Worm (Caenorhabditis elegans): Measurements from ENCODE around the gene T05B4.12.

The T05B4.12 gene

DNA sequence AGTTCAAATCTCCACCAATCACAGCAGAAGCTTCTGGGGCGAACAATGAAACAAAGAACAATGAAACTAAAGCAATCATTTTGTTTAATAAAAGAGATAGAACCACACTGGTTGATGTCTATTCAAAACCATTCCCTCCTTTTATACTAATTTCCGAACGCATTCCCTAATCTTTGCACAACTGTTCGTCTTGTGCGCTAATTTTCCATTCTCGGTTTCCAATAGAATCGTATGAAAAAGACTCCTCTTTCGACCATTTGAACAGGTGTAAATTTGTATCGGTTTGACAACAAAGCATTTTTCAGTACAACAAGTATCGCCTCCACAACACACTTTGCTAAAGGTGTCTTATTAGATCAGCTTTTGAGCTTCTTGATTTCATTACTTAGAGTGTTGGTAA lies 9.8 kb downstream of the T05B4.12 start, which contains the start of gene T05B4.8:
Gene T05B4.8, minus strand, starts transcription at position 101 of the 400 bp plus-strand sequence.
- TF ChIP-seq ref-1 (GFP tag; conservative IDR thresholded peaks at IDR 0.05), result no peak
- no peak for TF ChIP-seq med-1 (GFP tag; optimal IDR thresholded peaks at IDR 0.05; ENCODE audit: insufficient read depth)

DNA sequence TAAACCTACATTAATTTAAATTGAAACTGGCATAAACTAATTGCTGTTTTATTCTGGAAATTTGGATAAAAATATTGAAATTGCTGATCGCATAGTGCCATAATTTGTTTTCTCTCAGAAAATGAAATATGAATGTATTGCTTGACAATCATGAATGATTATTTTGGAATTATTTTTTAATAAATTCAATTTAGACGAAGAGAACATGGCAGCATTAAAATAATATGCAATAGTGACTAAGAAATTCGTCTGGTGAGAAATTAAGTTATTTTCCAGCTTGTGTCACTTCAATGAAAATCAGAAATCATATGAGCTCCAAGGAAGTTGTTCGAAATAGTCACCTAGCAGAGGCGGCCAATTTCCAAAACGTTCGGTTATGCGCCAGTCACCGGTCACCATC lies 11.2 kb downstream of the T05B4.12 start, which contains the start of gene srw-133:
Gene srw-133, minus strand, starts transcription at position 101 of the 400 bp plus-strand sequence.
- TF ChIP-seq flt-1 (GFP tag; IDR thresholded peaks at IDR 0.05), result no peak
- TF ChIP-seq tab-1 (GFP tag; IDR thresholded peaks at IDR 0.05), result no peak
- TF ChIP-seq ztf-29 (GFP tag; IDR thresholded peaks at IDR 0.05), result no peak
- no peak for TF ChIP-seq cog-1 (tag; optimal IDR thresholded peaks at IDR 0.05)
- TF ChIP-seq klf-2 (GFP tag; conservative IDR thresholded peaks at IDR 0.05), result no peak
- TF ChIP-seq ztf-23 (GFP tag; IDR thresholded peaks at IDR 0.05), result no peak
- TF ChIP-seq ref-1 (GFP tag; conservative IDR thresholded peaks at IDR 0.05), result no peak
- no peak for TF ChIP-seq T22C8.4 (GFP tag; IDR thresholded peaks at IDR 0.05)
- no peak for TF ChIP-seq med-1 (GFP tag; optimal IDR thresholded peaks at IDR 0.05; ENCODE audit: insufficient read depth)

DNA sequence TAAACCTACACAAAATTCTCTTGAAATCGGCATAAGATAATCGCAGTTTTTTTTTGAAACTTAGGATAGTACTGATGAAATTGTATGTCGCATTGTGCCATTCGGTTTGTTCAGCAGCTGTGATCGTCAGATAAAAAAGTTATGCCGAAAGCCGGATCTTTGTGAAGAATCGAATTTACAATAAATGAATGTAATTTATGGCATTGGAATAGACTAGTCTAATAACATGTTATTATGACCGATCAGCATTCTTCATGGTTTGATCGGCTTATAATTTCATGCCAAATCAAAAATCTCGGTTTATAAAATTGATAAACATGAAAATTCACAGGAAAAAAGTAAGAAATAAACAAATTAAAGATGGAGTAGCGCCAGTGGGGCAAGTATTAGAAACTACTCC lies 13.3 kb downstream of the T05B4.12 start, which contains the start of gene srw-134:
Gene srw-134, minus strand, starts transcription at position 101 of the 400 bp plus-strand sequence.
- TF ChIP-seq cog-1 (tag; optimal IDR thresholded peaks at IDR 0.05) (no peak), ref-1 (GFP tag; conservative IDR thresholded peaks at IDR 0.05) (no peak), flt-1 (GFP tag; IDR thresholded peaks at IDR 0.05) (no peak), tab-1 (GFP tag; IDR thresholded peaks at IDR 0.05) (no peak), T22C8.4 (GFP tag; IDR thresholded peaks at IDR 0.05) (no peak), klf-2 (GFP tag; conservative IDR thresholded peaks at IDR 0.05) (no peak), med-1 (GFP tag; optimal IDR thresholded peaks at IDR 0.05; ENCODE audit: insufficient read depth) (no peak), ztf-29 (GFP tag; IDR thresholded peaks at IDR 0.05) (no peak), ztf-23 (GFP tag; IDR thresholded peaks at IDR 0.05) (no peak)

DNA sequence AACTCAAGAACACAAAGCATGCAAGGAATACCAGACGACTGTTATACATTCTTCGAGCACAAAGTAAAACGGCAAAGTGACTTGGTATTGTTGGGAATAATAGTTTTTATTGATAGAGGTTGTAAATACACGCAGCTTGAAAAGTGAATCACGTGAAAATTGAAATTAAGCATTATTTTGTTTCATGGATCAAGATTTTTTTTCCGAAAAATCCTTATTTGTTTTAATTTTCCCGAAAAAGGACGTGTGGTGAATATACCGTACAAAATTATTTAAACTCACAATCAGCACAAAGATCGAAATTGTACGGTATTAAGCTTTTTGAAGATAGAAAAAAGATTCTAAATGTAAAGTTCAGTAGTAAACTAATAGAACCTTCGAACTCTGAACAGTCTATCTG lies 16.0 kb downstream of the T05B4.12 start, which contains the start of gene clc-18:
Gene clc-18, minus strand, starts transcription at position 101 of the 400 bp plus-strand sequence.
- no peak for TF ChIP-seq ztf-23 (GFP tag; IDR thresholded peaks at IDR 0.05)
- no peak for TF ChIP-seq tab-1 (GFP tag; IDR thresholded peaks at IDR 0.05)
- no peak for TF ChIP-seq ref-1 (GFP tag; conservative IDR thresholded peaks at IDR 0.05)
- no peak for TF ChIP-seq med-1 (GFP tag; optimal IDR thresholded peaks at IDR 0.05; ENCODE audit: insufficient read depth)
- TF ChIP-seq cog-1 (tag; optimal IDR thresholded peaks at IDR 0.05), result no peak
- TF ChIP-seq T22C8.4 (GFP tag; IDR thresholded peaks at IDR 0.05), result no peak
- no peak for TF ChIP-seq ztf-29 (GFP tag; IDR thresholded peaks at IDR 0.05)
- TF ChIP-seq klf-2 (GFP tag; conservative IDR thresholded peaks at IDR 0.05), result no peak
- no peak for TF ChIP-seq flt-1 (GFP tag; IDR thresholded peaks at IDR 0.05)

DNA sequence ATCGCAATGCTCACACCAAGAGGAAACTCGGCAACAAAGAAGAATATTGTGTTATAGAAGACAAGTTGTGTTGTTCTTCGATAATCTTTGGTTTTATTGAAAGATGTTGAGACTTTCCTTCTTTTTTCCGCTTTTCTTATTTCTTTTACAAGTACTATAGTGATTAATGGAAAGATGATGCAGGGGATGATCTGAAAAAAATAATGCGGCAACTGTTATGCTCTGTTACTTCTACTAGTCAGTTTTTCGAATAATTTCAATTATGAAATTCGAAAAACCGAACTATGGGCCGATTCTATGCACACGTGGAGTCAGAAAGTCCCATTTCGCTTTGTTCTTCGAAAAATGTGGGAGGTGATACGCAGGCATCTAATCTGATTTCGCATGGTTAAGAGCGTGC lies 19.1 kb downstream of the T05B4.12 start:
- TF ChIP-seq ztf-29 (GFP tag; IDR thresholded peaks at IDR 0.05), result no peak
- TF ChIP-seq ztf-23 (GFP tag; IDR thresholded peaks at IDR 0.05), result no peak
- TF ChIP-seq flt-1 (GFP tag; IDR thresholded peaks at IDR 0.05), result no peak
- no peak for TF ChIP-seq cog-1 (tag; optimal IDR thresholded peaks at IDR 0.05)
- no peak for TF ChIP-seq klf-2 (GFP tag; conservative IDR thresholded peaks at IDR 0.05)
- TF ChIP-seq med-1 (GFP tag; optimal IDR thresholded peaks at IDR 0.05; ENCODE audit: insufficient read depth), result no peak
- TF ChIP-seq ref-1 (GFP tag; conservative IDR thresholded peaks at IDR 0.05), result no peak
- TF ChIP-seq tab-1 (GFP tag; IDR thresholded peaks at IDR 0.05), result no peak
- TF ChIP-seq T22C8.4 (GFP tag; IDR thresholded peaks at IDR 0.05), result no peak

DNA sequence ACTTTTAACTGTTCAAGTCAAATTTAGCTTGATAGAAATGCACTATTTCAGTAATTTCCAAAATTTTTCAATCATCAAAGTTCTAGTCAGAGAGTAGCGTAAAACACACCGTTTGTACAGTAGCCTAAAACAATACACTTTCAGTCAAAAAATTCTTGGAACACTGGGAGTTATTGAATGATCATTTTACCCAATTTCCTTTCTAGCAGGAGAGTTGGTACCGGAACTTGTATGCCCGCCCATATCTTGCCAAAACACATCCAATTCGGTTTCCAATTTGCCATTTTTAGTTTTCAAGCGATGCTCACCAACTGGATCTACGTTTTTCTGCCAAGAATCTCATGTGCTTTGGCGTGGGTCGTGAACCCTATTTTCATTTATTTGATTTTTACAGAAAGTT lies 21.5 kb downstream of the T05B4.12 start, which contains the start of gene srj-39:
Gene srj-39, plus strand, starts transcription at position 301 of the 400 bp plus-strand sequence.
- no peak for TF ChIP-seq med-1 (GFP tag; optimal IDR thresholded peaks at IDR 0.05; ENCODE audit: insufficient read depth)
- TF ChIP-seq ztf-23 (GFP tag; IDR thresholded peaks at IDR 0.05), result no peak
- no peak for TF ChIP-seq klf-2 (GFP tag; conservative IDR thresholded peaks at IDR 0.05)
- TF ChIP-seq cog-1 (tag; optimal IDR thresholded peaks at IDR 0.05), result no peak
- no peak for TF ChIP-seq tab-1 (GFP tag; IDR thresholded peaks at IDR 0.05)
- TF ChIP-seq ztf-29 (GFP tag; IDR thresholded peaks at IDR 0.05), result no peak

DNA sequence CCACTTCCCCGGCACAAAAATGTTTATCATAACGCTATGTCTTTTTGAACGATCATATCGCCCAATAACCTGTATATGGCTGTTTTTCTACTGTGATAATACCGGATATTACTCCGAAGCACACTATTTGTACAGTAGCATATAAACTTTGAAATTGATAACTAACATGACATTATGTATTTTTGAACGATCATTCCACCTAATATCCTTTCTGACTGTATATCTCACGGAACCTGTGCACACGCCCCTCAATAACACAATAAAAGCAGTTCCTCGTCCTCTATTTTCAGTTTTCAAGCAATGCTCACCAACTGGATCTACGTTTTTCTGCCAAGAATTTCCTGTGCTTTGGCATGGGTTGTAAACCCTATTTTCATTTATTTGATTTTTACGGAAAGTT lies 24.3 kb downstream of the T05B4.12 start, which contains the start of gene srj-40:
Gene srj-40, plus strand, starts transcription at position 301 of the 400 bp plus-strand sequence.
- no peak for TF ChIP-seq ztf-29 (GFP tag; IDR thresholded peaks at IDR 0.05)
- no peak for TF ChIP-seq klf-2 (GFP tag; conservative IDR thresholded peaks at IDR 0.05)

DNA sequence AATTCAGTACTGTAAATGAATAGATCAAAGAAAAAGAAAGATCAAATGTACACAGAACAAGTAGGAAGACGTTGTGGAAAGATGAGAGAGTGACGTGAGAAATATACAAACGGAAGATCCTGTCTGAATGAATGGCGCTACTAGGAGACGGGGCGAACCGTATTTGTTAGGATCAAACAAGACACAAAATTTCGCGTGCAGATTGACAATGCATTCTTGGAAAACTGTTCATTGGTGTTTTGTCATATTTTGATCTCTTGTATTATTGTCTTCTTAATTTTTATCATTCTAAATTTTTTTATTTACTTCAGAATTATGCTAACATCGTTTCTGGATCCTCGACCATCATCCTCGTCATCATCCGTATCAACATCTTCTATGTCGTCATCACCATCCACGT lies 31.1 kb downstream of the T05B4.12 start, which contains the start of gene nhr-181:
Gene nhr-181, plus strand, starts transcription at position 301 of the 400 bp plus-strand sequence.
- TF ChIP-seq ztf-23 (GFP tag; IDR thresholded peaks at IDR 0.05), result no peak
- TF ChIP-seq ztf-29 (GFP tag; IDR thresholded peaks at IDR 0.05), result no peak
- no peak for TF ChIP-seq T22C8.4 (GFP tag; IDR thresholded peaks at IDR 0.05)
- TF ChIP-seq cog-1 (tag; optimal IDR thresholded peaks at IDR 0.05), result no peak
- TF ChIP-seq tab-1 (GFP tag; IDR thresholded peaks at IDR 0.05), result no peak
- no peak for TF ChIP-seq med-1 (GFP tag; optimal IDR thresholded peaks at IDR 0.05; ENCODE audit: insufficient read depth)
- TF ChIP-seq ref-1 (GFP tag; conservative IDR thresholded peaks at IDR 0.05), result no peak
- no peak for TF ChIP-seq klf-2 (GFP tag; conservative IDR thresholded peaks at IDR 0.05)
- TF ChIP-seq flt-1 (GFP tag; IDR thresholded peaks at IDR 0.05), result no peak

DNA sequence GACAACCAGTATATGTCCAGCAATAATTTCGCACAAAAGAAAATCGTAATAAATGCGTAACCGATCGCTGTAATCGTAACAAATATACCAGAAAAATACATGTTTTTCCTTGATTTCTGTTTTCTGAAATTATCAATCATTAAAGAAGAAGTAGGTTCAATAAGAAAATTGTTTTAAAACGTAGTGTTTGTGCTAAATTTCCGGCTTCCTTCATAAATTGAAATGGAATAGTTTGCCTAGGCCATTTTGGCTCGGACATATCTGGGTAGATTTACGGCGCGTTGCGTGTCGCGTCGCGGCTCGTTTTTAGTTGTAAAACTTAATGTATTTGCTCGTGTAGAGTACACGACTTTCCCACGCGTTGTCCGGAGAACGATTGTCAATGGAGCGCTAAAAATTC lies 42.9 kb downstream of the T05B4.12 start, which contains the start of gene F38H12.5:
Gene F38H12.5, minus strand, starts transcription at position 101 of the 400 bp plus-strand sequence.
- TF ChIP-seq med-1 (GFP tag; optimal IDR thresholded peaks at IDR 0.05; ENCODE audit: insufficient read depth) (no peak), cog-1 (tag; optimal IDR thresholded peaks at IDR 0.05) (no peak), tab-1 (GFP tag; IDR thresholded peaks at IDR 0.05) (no peak), flt-1 (GFP tag; IDR thresholded peaks at IDR 0.05) (no peak)

DNA sequence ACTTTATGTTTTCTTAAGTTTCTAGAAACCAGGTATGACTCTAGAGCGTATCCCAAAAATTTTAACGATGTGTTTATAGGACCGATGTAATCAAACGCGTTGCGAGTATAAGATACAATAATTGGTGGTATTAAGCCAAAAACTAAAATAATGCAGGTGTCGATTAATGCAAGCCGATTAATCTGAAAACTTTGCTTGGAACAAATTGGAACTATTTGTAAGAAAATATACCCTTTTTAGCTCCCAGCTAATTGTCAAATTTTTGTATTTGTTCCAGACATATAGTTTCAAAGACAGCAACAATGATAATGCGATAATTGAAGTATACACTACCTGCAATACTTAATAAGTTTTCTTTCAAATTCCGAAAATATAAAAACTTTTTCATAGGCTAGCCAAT lies 44.6 kb downstream of the T05B4.12 start, which contains the start of gene srh-211:
Gene srh-211, minus strand, starts transcription at position 101 of the 400 bp plus-strand sequence.
- no peak for TF ChIP-seq tab-1 (GFP tag; IDR thresholded peaks at IDR 0.05)
- no peak for TF ChIP-seq klf-2 (GFP tag; conservative IDR thresholded peaks at IDR 0.05)
- no peak for TF ChIP-seq flt-1 (GFP tag; IDR thresholded peaks at IDR 0.05)
- TF ChIP-seq cog-1 (tag; optimal IDR thresholded peaks at IDR 0.05), result no peak
- no peak for TF ChIP-seq ref-1 (GFP tag; conservative IDR thresholded peaks at IDR 0.05)
- TF ChIP-seq ztf-23 (GFP tag; IDR thresholded peaks at IDR 0.05), result no peak
- TF ChIP-seq T22C8.4 (GFP tag; IDR thresholded peaks at IDR 0.05), result no peak
- no peak for TF ChIP-seq ztf-29 (GFP tag; IDR thresholded peaks at IDR 0.05)
- no peak for TF ChIP-seq med-1 (GFP tag; optimal IDR thresholded peaks at IDR 0.05; ENCODE audit: insufficient read depth)
